Fruit fly (Drosophila melanogaster): Measurements from ENCODE around the gene CG12025.

CG12025 gene

dm6 chr3L:1856467-1857350 is 8.5 kb upstream of the CG12025 start, which contains the start of gene CG12024 (continued):
- TF ChIP-seq slou (GFP tag; optimal IDR thresholded peaks at IDR 0.05) (peak; percentile 62), CG34224 (GFP tag; IDR thresholded peaks at IDR 0.05; ENCODE audit: partially characterized antibody) (no peak), lilli (GFP tag; optimal IDR thresholded peaks at IDR 0.05) (peak; percentile 86), br (optimal IDR thresholded peaks at IDR 0.05) (no peak), CG2202 (tag; optimal IDR thresholded peaks at IDR 0.05) (no peak), Jarid2 (GFP tag; optimal IDR thresholded peaks at IDR 0.05) (peak; percentile 33), Hr39 (optimal IDR thresholded peaks at IDR 0.05) (no peak), exex (tag; optimal IDR thresholded peaks at IDR 0.05) (peak; percentile 55), CG1024 (GFP tag; IDR thresholded peaks at IDR 0.05) (peak; percentile 44), Ssrp (tag; optimal IDR thresholded peaks at IDR 0.05) (peak; percentile 70), CG5953 (GFP tag; IDR thresholded peaks at IDR 0.05) (no peak), CG17612 (GFP tag; IDR thresholded peaks at IDR 0.05) (peak; percentile 27; the same call in 1 of the 2 replicates), Hmx (GFP tag; optimal IDR thresholded peaks at IDR 0.05) (no peak), CG9817 (tag; optimal IDR thresholded peaks at IDR 0.05) (peak; percentile 84), ash1 (GFP tag; optimal IDR thresholded peaks at IDR 0.05) (no peak), CG6654 (GFP tag; optimal IDR thresholded peaks at IDR 0.05) (no peak), amos (GFP tag; IDR thresholded peaks at IDR 0.05; ENCODE audit: partially characterized antibody) (no peak), toy (GFP tag; IDR thresholded peaks at IDR 0.05) (no peak), corto (GFP tag; optimal IDR thresholded peaks at IDR 0.05) (no peak), ara (GFP tag; IDR thresholded peaks at IDR 0.05) (no peak), dysf (GFP tag; IDR thresholded peaks at IDR 0.05) (peak; percentile 78), CG31388 (GFP tag; optimal IDR thresholded peaks at IDR 0.05) (peak; percentile 21), Sox100B (GFP tag; optimal IDR thresholded peaks at IDR 0.05) (peak; percentile 51), CG6689 (GFP tag; IDR thresholded peaks at IDR 0.05) (0 out of 2 replicates have a peak, but pooled peaks have one; percentile 37), gcm2 (GFP tag; optimal IDR thresholded peaks at IDR 0.05) (peak; percentile 39), CG11247 (GFP tag; IDR thresholded peaks at IDR 0.05) (peak; percentile 8; the same call in 1 of the 2 replicates), CG10431 (GFP tag; optimal IDR thresholded peaks at IDR 0.05) (no peak), Dek (tag; optimal IDR thresholded peaks at IDR 0.05) (peak; percentile 60), Tbp (GFP tag; optimal IDR thresholded peaks at IDR 0.05) (no peak), nau (GFP tag; optimal IDR thresholded peaks at IDR 0.05) (peak; percentile 30), CG10321 (GFP tag; IDR thresholded peaks at IDR 0.05) (no peak), CG8388 (GFP tag; optimal IDR thresholded peaks at IDR 0.05) (peak; percentile 39), Nf-YC (tag; optimal IDR thresholded peaks at IDR 0.05) (peak; percentile 73), Atf-2 (GFP tag; optimal IDR thresholded peaks at IDR 0.05) (peak; percentile 63), CG3281 (GFP tag; optimal IDR thresholded peaks at IDR 0.05) (peak; percentile 62), NC2β (GFP tag; optimal IDR thresholded peaks at IDR 0.05) (peak; percentile 80), CG6254 (GFP tag; optimal IDR thresholded peaks at IDR 0.05) (peak; percentile 97), schlank (tag; optimal IDR thresholded peaks at IDR 0.05) (no peak), Drgx (GFP tag; IDR thresholded peaks at IDR 0.05) (peak; percentile 31; the same call in 1 of the 2 replicates), sna (GFP tag; IDR thresholded peaks at IDR 0.05; ENCODE audit: partially characterized antibody) (no peak), CG8944 (GFP tag; optimal IDR thresholded peaks at IDR 0.05) (peak; percentile 73), croc (GFP tag; conservative IDR thresholded peaks at IDR 0.05) (peak; percentile 13; the same call in 1 of the 3 replicates), Atf6 (GFP tag; IDR thresholded peaks at IDR 0.05) (peak; percentile 55; the same call in 1 of the 2 replicates), CG17829 (tag; optimal IDR thresholded peaks at IDR 0.05) (peak; percentile 82), Eip74EF (GFP tag; optimal IDR thresholded peaks at IDR 0.05) (no peak), CG33213 (GFP tag; optimal IDR thresholded peaks at IDR 0.05) (peak; percentile 77), CG7357 (GFP tag; IDR thresholded peaks at IDR 0.05) (peak; percentile 99), dpn (GFP tag; optimal IDR thresholded peaks at IDR 0.05) (peak; percentile 77 to 78), Bteb2 (GFP tag; optimal IDR thresholded peaks at IDR 0.05) (peak; percentile 65)
